Worm (Caenorhabditis elegans) whole organism, midembryonic: ENCODE data around the gene cyp-14A5.
"Not testable (repeated sequence)": the region's sequence is repeated elsewhere in the genome, so short reads cannot be mapped to it uniquely, and the experiment has no call there.

Source experiments
- T22C8.4 ChIP-seq: fragments of 200-800 bp; sonication (Bioruptor generic); IDR thresholded peaks from 2 replicates; pipeline ENCODE4 v1.3.6; 2022; ENCODE audit warnings: missing genetic modification characterization, missing compliant biosample characterization
- cog-1 ChIP-seq: sonication (generic microtip); optimal IDR thresholded peaks from 2 replicates; lab custom pipeline; 2016; ENCODE audit warnings: missing genetic modification characterization, missing compliant biosample characterization
- flt-1 ChIP-seq: fragments of 200-800 bp; sonication (Bioruptor generic); IDR thresholded peaks from 2 replicates; pipeline ENCODE4 v1.3.6; 2022; ENCODE audit warnings: missing genetic modification characterization, missing compliant biosample characterization
- klf-2 ChIP-seq: fragments of 200-800 bp; sonication (Bioruptor generic); conservative IDR thresholded peaks from 2 replicates; pipeline ENCODE4 v1.3.6; 2022; ENCODE audit warnings: missing genetic modification reagents, missing genetic modification characterization, missing compliant biosample characterization
- med-1 ChIP-seq: sonication (generic microtip); optimal IDR thresholded peaks from 2 replicates; lab custom pipeline; 2017; ENCODE audit warnings: missing genetic modification characterization, mild to moderate bottlenecking, missing compliant biosample characterization, antibody characterized with exemption, missing genetic modification reagents; ENCODE audit not compliant: insufficient read depth
- ref-1 ChIP-seq: fragments of 200-800 bp; sonication (Bioruptor generic); conservative IDR thresholded peaks from 2 replicates; pipeline ENCODE4 v1.3.6; 2022; ENCODE audit warnings: missing genetic modification reagents, missing genetic modification characterization, missing compliant biosample characterization
- tab-1 ChIP-seq: fragments of 200-800 bp; sonication (Bioruptor generic); IDR thresholded peaks from 2 replicates; pipeline ENCODE4 v1.3.6; 2022; ENCODE audit warnings: missing genetic modification characterization, missing compliant biosample characterization
- ztf-23 ChIP-seq: fragments of 200-800 bp; sonication (Bioruptor generic); IDR thresholded peaks from 2 replicates; pipeline ENCODE4 v1.3.6; 2022; ENCODE audit warnings: missing genetic modification reagents, missing genetic modification characterization, missing compliant biosample characterization
- ztf-29 ChIP-seq: fragments of 200-800 bp; sonication (Bioruptor generic); IDR thresholded peaks from 2 replicates; pipeline ENCODE4 v1.3.6; 2022; ENCODE audit warnings: missing genetic modification reagents, missing genetic modification characterization, missing compliant biosample characterization

cyp-14A5 gene

ce11 chrV:5423120-5423519 lies at the start of gene cyp-14A5:
cyp-14A5 (minus strand) TSS chrV:5423282.
- TF ChIP-seq klf-2 (GFP tag; lab: Robert Waterston, UW), result no peak
- TF ChIP-seq ref-1 (GFP tag; lab: Robert Waterston, UW), result no peak
- no peak for TF ChIP-seq ztf-23 (GFP tag; lab: Robert Waterston, UW)
- no peak for TF ChIP-seq flt-1
- TF ChIP-seq tab-1 (GFP tag; lab: Robert Waterston, UW), result no peak
- TF ChIP-seq med-1 (GFP tag; lab: Kevin White, UChicago), result no peak
- no peak for TF ChIP-seq ztf-29
- no peak for TF ChIP-seq cog-1 (tag; lab: Kevin White, UChicago)
- TF ChIP-seq T22C8.4 (GFP tag; lab: Robert Waterston, UW), result no peak

DNA sequence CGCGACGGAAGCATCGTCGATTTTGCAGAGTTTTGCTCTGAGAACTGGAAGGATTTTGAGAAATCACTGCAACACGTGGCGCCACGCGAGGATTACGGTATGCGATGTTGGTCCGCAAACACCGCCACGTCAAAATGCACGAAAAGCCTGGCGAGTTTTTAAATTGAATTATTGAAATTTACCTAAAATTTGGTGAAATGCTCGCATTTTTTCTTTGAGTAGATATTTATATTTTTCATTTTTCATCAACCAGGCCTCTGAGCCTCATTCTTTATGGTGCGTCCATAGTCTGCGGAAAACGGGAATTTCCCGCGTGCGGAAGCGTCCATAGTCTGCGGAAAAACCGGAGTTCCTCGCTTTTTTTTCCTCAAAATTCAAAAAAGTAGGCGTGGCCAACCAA lies 47.8 kb upstream of the cyp-14A5 start, which contains the start of gene ZC317.7:
Gene ZC317.7, minus strand, starts transcription at position 101 of the 400 bp plus-strand sequence.
- TF ChIP-seq ztf-29; flt-1; tab-1 (GFP tag; lab: Robert Waterston, UW): not testable (repeated sequence)

- not testable (repeated sequence) for TF ChIP-seq cog-1 (tag; lab: Kevin White, UChicago); ztf-29; ztf-23 (GFP tag; lab: Robert Waterston, UW)
Measured at ce11 chrV:5468489-5468888, 45.4 kb upstream of the cyp-14A5 start, which contains the start of gene ZC317.6. ZC317.6 (minus strand) TSS chrV:5468589.

DNA sequence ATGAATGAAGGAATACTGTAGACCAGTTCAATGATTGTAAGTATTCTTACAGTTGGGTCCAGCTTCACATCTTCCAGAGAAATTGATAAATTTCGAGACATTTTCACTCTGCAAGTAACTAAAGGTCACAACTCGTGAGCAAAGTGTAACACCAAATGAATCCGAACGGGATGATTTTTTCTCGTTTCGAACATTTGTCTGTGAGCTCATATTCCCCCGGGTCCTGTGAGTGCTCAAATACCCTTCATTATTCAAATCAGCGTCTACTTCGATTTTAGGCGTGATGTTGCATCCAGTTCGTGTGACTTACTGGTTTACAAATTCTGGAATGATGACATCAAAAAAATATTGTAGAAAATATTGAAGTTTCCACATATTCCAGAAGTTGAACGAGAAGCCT lies 42.3 kb upstream of the cyp-14A5 start, which contains the start of gene srg-68:
Gene srg-68, minus strand, starts transcription at position 101 of the 400 bp plus-strand sequence.
- TF ChIP-seq flt-1, result no peak
- TF ChIP-seq ref-1 (GFP tag; lab: Robert Waterston, UW), result no peak
- no peak for TF ChIP-seq cog-1 (tag; lab: Kevin White, UChicago)
- no peak for TF ChIP-seq tab-1 (GFP tag; lab: Robert Waterston, UW)
- no peak for TF ChIP-seq med-1 (GFP tag; lab: Kevin White, UChicago)
- TF ChIP-seq klf-2 (GFP tag; lab: Robert Waterston, UW), result no peak

DNA sequence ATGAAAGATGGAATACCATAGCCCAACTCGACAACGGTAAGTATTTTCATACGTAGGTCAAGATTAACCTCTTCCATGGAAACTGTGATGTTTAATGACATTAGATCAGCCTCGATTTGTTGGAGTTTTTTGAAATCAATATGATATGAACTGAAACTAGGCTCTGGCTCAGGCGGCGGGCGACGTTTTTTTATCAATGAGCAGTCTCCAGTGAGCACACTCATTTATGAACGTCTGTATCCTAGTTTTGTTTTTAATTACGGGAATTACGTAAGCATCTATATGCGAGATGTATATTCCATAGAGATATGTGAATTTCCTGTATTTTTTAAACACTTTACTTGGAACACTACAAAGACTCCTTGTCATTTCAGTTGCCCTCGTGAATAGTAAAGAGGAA lies 39.8 kb upstream of the cyp-14A5 start, which contains the start of gene srg-67:
Gene srg-67, minus strand, starts transcription at position 101 of the 400 bp plus-strand sequence.
- TF ChIP-seq flt-1 (no peak), med-1 (GFP tag; lab: Kevin White, UChicago) (no peak), T22C8.4 (GFP tag; lab: Robert Waterston, UW) (no peak), ref-1 (GFP tag; lab: Robert Waterston, UW) (no peak), ztf-23 (GFP tag; lab: Robert Waterston, UW) (no peak), ztf-29 (no peak), cog-1 (tag; lab: Kevin White, UChicago) (no peak), tab-1 (GFP tag; lab: Robert Waterston, UW) (no peak), klf-2 (GFP tag; lab: Robert Waterston, UW) (no peak)

DNA sequence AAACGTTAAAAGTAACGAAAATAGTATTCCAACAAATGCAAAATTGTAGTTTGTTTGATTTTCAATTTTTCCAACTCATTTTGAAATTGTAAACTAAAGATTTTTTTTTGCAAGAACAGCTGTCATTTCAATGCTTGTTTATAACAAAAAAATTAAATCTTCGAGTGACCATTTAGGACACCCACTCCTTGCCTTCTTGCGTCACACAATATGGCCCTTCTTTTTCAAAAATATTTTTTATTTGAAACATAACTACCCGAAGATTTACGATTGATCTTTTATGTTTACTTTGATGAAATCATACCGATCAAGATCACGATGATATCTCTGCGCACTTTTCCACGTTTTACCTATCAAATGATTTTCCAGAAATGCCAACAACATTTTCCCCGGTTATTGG lies 36.7 kb upstream of the cyp-14A5 start, which contains the start of gene ZC317.2:
Gene ZC317.2, plus strand, starts transcription at position 301 of the 400 bp plus-strand sequence.
- TF ChIP-seq T22C8.4 (GFP tag; lab: Robert Waterston, UW) (no peak), ztf-23 (GFP tag; lab: Robert Waterston, UW) (no peak), cog-1 (tag; lab: Kevin White, UChicago) (no peak), ztf-29 (no peak), tab-1 (GFP tag; lab: Robert Waterston, UW) (no peak), ref-1 (GFP tag; lab: Robert Waterston, UW) (no peak), med-1 (GFP tag; lab: Kevin White, UChicago) (no peak), flt-1 (no peak), klf-2 (GFP tag; lab: Robert Waterston, UW) (no peak)

DNA sequence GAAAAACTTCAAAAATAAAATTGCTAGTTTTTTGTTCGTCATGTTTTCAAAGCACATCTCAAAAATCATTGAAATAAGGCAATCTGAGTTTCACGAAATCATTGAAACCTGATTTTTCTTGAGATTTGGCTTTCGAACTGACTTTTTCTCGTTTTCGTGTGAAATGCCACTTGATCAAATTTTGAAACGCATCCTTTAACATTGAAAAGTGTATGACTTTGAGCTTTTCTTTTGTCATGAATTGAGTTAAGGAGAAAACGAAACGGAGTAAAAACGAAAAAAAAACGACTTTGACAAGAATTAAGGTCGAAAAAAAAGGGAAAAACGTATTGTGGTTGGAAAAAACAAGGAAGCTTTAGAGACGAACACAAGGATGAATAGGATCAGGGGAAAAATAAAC lies 31.9 kb upstream of the cyp-14A5 start:
- TF ChIP-seq ref-1 (GFP tag; lab: Robert Waterston, UW) (no peak), flt-1 (no peak), klf-2 (GFP tag; lab: Robert Waterston, UW) (no peak), tab-1 (GFP tag; lab: Robert Waterston, UW) (no peak), T22C8.4 (GFP tag; lab: Robert Waterston, UW) (no peak)

- no peak for TF ChIP-seq tab-1 (GFP tag; lab: Robert Waterston, UW)
- TF ChIP-seq T22C8.4 (GFP tag; lab: Robert Waterston, UW), result no peak
- no peak for TF ChIP-seq flt-1
- no peak for TF ChIP-seq ztf-29
- no peak for TF ChIP-seq ref-1 (GFP tag; lab: Robert Waterston, UW)
- no peak for TF ChIP-seq med-1 (GFP tag; lab: Kevin White, UChicago)
- no peak for TF ChIP-seq cog-1 (tag; lab: Kevin White, UChicago)
- no peak for TF ChIP-seq klf-2 (GFP tag; lab: Robert Waterston, UW)
- no peak for TF ChIP-seq ztf-23 (GFP tag; lab: Robert Waterston, UW)
Measured at ce11 chrV:5453615-5454014, 30.5 kb upstream of the cyp-14A5 start, which contains the start of gene glc-3. glc-3 (minus strand) TSS chrV:5453715.

- TF ChIP-seq ref-1 (GFP tag; lab: Robert Waterston, UW), result no peak
- no peak for TF ChIP-seq med-1 (GFP tag; lab: Kevin White, UChicago)
- no peak for TF ChIP-seq cog-1 (tag; lab: Kevin White, UChicago)
- TF ChIP-seq tab-1 (GFP tag; lab: Robert Waterston, UW), result no peak
- TF ChIP-seq ztf-29, result no peak
- no peak for TF ChIP-seq klf-2 (GFP tag; lab: Robert Waterston, UW)
- TF ChIP-seq T22C8.4 (GFP tag; lab: Robert Waterston, UW), result no peak
- TF ChIP-seq flt-1, result no peak
- no peak for TF ChIP-seq ztf-23 (GFP tag; lab: Robert Waterston, UW)
Measured at ce11 chrV:5450742-5451141, 27.7 kb upstream of the cyp-14A5 start.

DNA sequence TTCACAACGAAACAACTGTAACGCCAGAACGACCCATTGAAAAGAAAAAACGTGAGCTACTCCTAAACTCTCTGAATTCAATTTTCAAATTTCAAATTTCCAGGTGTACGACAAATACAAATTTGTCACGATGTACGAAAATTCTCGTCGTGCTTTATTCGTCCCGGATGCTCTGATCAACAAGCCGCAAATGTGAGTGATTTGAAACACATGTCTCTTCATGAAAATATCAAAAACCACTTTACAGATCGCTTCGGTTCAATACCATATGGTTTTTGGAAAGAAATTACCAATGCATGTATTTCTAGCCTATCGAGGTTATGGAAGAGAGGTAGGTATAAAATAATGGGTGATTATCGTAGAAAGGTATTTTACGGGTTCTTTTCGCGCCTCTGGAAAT lies 24.0 kb upstream of the cyp-14A5 start:
- TF ChIP-seq T22C8.4 (GFP tag; lab: Robert Waterston, UW), result no peak
- no peak for TF ChIP-seq ztf-23 (GFP tag; lab: Robert Waterston, UW)
- TF ChIP-seq ref-1 (GFP tag; lab: Robert Waterston, UW), result no peak
- no peak for TF ChIP-seq tab-1 (GFP tag; lab: Robert Waterston, UW)
- TF ChIP-seq klf-2 (GFP tag; lab: Robert Waterston, UW), result no peak
- no peak for TF ChIP-seq flt-1
- TF ChIP-seq med-1 (GFP tag; lab: Kevin White, UChicago), result no peak
- TF ChIP-seq ztf-29, result no peak
- no peak for TF ChIP-seq cog-1 (tag; lab: Kevin White, UChicago)
